Worm (Caenorhabditis elegans) whole organism, L1 larva: Measurements from ENCODE around the gene C09H10.9.

ENCODE experiments used
- C16A3.4 ChIP-seq: fragments of 150-350 bp; optimal IDR thresholded peaks from 2 replicates; lab custom pipeline; 2014; ENCODE audit warnings: missing biosample characterization, missing genetic modification characterization
- F16B12.6 ChIP-seq: fragments of 150-350 bp; optimal IDR thresholded peaks from 2 replicates; lab custom pipeline; 2014; ENCODE audit warnings: missing biosample characterization, missing genetic modification characterization
- alr-1 ChIP-seq: fragments of 200-800 bp; sonication (Bioruptor generic); optimal IDR thresholded peaks from 2 replicates; lab custom pipeline; 2018; ENCODE audit warnings: borderline replicate concordance, mild to moderate bottlenecking, missing genetic modification characterization, missing compliant biosample characterization
- aly-2 ChIP-seq: fragments of 150-350 bp; optimal IDR thresholded peaks from 2 replicates; lab custom pipeline; 2014; ENCODE audit warnings: missing biosample characterization, missing genetic modification characterization
- ceh-8 ChIP-seq: fragments of 200-800 bp; sonication (Bioruptor generic); optimal IDR thresholded peaks from 2 replicates; lab custom pipeline; 2018; ENCODE audit warnings: mild to moderate bottlenecking, missing genetic modification characterization, moderate library complexity, missing compliant biosample characterization
- ceh-88 ChIP-seq: fragments of 200-800 bp; sonication (Bioruptor generic); IDR thresholded peaks from 2 replicates; pipeline ENCODE4 v1.3.6; 2022; ENCODE audit warnings: missing genetic modification characterization, missing compliant biosample characterization
- ceh-90 ChIP-seq: sonication (generic microtip); optimal IDR thresholded peaks from 2 replicates; lab custom pipeline; 2016; ENCODE audit warnings: missing genetic modification characterization, missing compliant biosample characterization
- ces-1 ChIP-seq: fragments of 150-350 bp; optimal IDR thresholded peaks from 2 replicates; lab custom pipeline; 2014; ENCODE audit warnings: missing biosample characterization, missing genetic modification reagents, missing genetic modification characterization
- dpl-1 ChIP-seq, 3 experiments: fragments of 150-350 bp in 2 of 3; sonication (generic microtip) in 1 of 3; optimal IDR thresholded peaks; 2 replicates each; lab custom pipeline; 2014 to 2017; ENCODE audit warnings: missing biosample characterization in 3 of 3, missing genetic modification characterization in 3 of 3, missing genetic modification reagents in 3 of 3
- efl-3 ChIP-seq: fragments of 200-800 bp; sonication (Bioruptor generic); optimal IDR thresholded peaks from 2 replicates; lab custom pipeline; 2018; ENCODE audit warnings: mild to moderate bottlenecking, missing genetic modification characterization, missing compliant biosample characterization
- egl-27 ChIP-seq, 2 experiments: fragments of 150-350 bp in 1 of 2; sonication (generic microtip); optimal IDR thresholded peaks; 3 replicates each; lab custom pipeline; 2017 to 2018; ENCODE audit warnings: missing biosample characterization in 2 of 2, missing genetic modification characterization in 2 of 2, missing genetic modification reagents in 2 of 2
- elt-2 ChIP-seq: sonication (generic microtip); optimal IDR thresholded peaks from 2 replicates; lab custom pipeline; 2016; ENCODE audit warnings: missing genetic modification characterization, mild to moderate bottlenecking, inconsistent platforms, missing compliant biosample characterization, missing genetic modification reagents
- fkh-10 ChIP-seq: sonication (generic microtip); optimal IDR thresholded peaks from 2 replicates; lab custom pipeline; 2017; ENCODE audit warnings: missing biosample characterization, missing genetic modification reagents, missing genetic modification characterization
- fkh-4 ChIP-seq: sonication (generic microtip); optimal IDR thresholded peaks from 2 replicates; lab custom pipeline; 2016; ENCODE audit warnings: missing compliant biosample characterization, missing genetic modification characterization, borderline replicate concordance
- fkh-8 ChIP-seq: sonication (generic microtip); optimal IDR thresholded peaks from 2 replicates; lab custom pipeline; 2016; ENCODE audit warnings: mild to moderate bottlenecking, missing genetic modification characterization, missing compliant biosample characterization
- fos-1 ChIP-seq: fragments of 150-350 bp; optimal IDR thresholded peaks from 2 replicates; lab custom pipeline; 2014; ENCODE audit warnings: missing biosample characterization, missing genetic modification characterization
- grh-1 ChIP-seq: fragments of 200-800 bp; sonication (Bioruptor generic); IDR thresholded peaks from 2 replicates; pipeline ENCODE4 v1.3.6; 2022; ENCODE audit warnings: missing genetic modification reagents, missing genetic modification characterization, missing compliant biosample characterization
- hlh-4 ChIP-seq: sonication (generic microtip); optimal IDR thresholded peaks from 2 replicates; lab custom pipeline; 2016; ENCODE audit warnings: mild to moderate bottlenecking, missing genetic modification characterization, missing compliant biosample characterization
- irx-1 ChIP-seq: sonication (generic microtip); optimal IDR thresholded peaks from 2 replicates; lab custom pipeline; 2016; ENCODE audit warnings: missing genetic modification characterization, missing compliant biosample characterization
- isw-1 ChIP-seq: fragments of 200-800 bp; sonication (Bioruptor generic); IDR thresholded peaks from 2 replicates; pipeline ENCODE4 v1.3.6; 2022; ENCODE audit warnings: missing genetic modification characterization, missing compliant biosample characterization
- lin-39 ChIP-seq: fragments of 150-350 bp; optimal IDR thresholded peaks from 2 replicates; lab custom pipeline; 2014; ENCODE audit warnings: missing biosample characterization, missing genetic modification reagents, missing genetic modification characterization
- lsy-2 ChIP-seq, 2 experiments: fragments of 150-350 bp; optimal IDR thresholded peaks; 2 replicates each; lab custom pipeline; 2014; ENCODE audit warnings: missing biosample characterization in 2 of 2, missing genetic modification characterization in 2 of 2
- mdl-1 ChIP-seq, 2 experiments: fragments of 150-350 bp; optimal IDR thresholded peaks; 2 replicates each; lab custom pipeline; 2014 to 2017; ENCODE audit warnings: missing biosample characterization in 2 of 2, missing genetic modification characterization in 2 of 2, inconsistent platforms in 1 of 2
- nhr-12 ChIP-seq: sonication (generic microtip); optimal IDR thresholded peaks from 2 replicates; lab custom pipeline; 2017; ENCODE audit warnings: missing biosample characterization, missing genetic modification characterization
- nhr-20 ChIP-seq: sonication (generic microtip); optimal IDR thresholded peaks from 2 replicates; lab custom pipeline; 2016; ENCODE audit warnings: mild to moderate bottlenecking, missing genetic modification characterization, missing compliant biosample characterization
- nhr-237 ChIP-seq: fragments of 150-350 bp; optimal IDR thresholded peaks from 2 replicates; lab custom pipeline; 2014; ENCODE audit warnings: missing biosample characterization, missing genetic modification characterization
- nhr-28 ChIP-seq: fragments of 150-350 bp; optimal IDR thresholded peaks from 2 replicates; lab custom pipeline; 2014; ENCODE audit warnings: missing biosample characterization, missing genetic modification characterization
- nhr-71 ChIP-seq: sonication (generic microtip); optimal IDR thresholded peaks from 2 replicates; lab custom pipeline; 2016; ENCODE audit warnings: mild to moderate bottlenecking, missing genetic modification characterization, moderate library complexity, missing compliant biosample characterization
- nhr-77 ChIP-seq: fragments of 150-350 bp; optimal IDR thresholded peaks from 2 replicates; lab custom pipeline; 2014; ENCODE audit warnings: missing biosample characterization, missing genetic modification characterization
- nhr-85 ChIP-seq: sonication (generic microtip); peaks from one replicate; lab custom pipeline; 2016; ENCODE audit warnings: missing genetic modification characterization, inconsistent platforms, missing compliant biosample characterization
- nhr-90 ChIP-seq: sonication (generic microtip); optimal IDR thresholded peaks from 2 replicates; lab custom pipeline; 2016; ENCODE audit warnings: mild to moderate bottlenecking, missing genetic modification characterization, missing compliant biosample characterization; ENCODE audit not compliant: poor library complexity
- pag-3 ChIP-seq: sonication (generic microtip); optimal IDR thresholded peaks from 2 replicates; lab custom pipeline; 2017; ENCODE audit warnings: missing genetic modification characterization, mild to moderate bottlenecking, missing compliant biosample characterization, antibody characterized with exemption, borderline replicate concordance; ENCODE audit not compliant: insufficient read depth
- pax-3 ChIP-seq: fragments of 200-800 bp; sonication (Bioruptor generic); optimal IDR thresholded peaks from 2 replicates; lab custom pipeline; 2018; ENCODE audit warnings: mild to moderate bottlenecking, missing genetic modification characterization, moderate library complexity, missing compliant biosample characterization
- pqm-1 ChIP-seq: sonication (generic microtip); optimal IDR thresholded peaks from 3 replicates; lab custom pipeline; 2017; ENCODE audit warnings: missing biosample characterization, missing genetic modification characterization
- rnt-1 ChIP-seq: sonication (generic microtip); optimal IDR thresholded peaks from 2 replicates; lab custom pipeline; 2016; ENCODE audit warnings: mild to moderate bottlenecking, missing genetic modification characterization, moderate library complexity, missing compliant biosample characterization
- skn-1 ChIP-seq: fragments of 150-350 bp; optimal IDR thresholded peaks from 2 replicates; lab custom pipeline; 2014; ENCODE audit warnings: missing biosample characterization, missing genetic modification characterization
- snpc-4 ChIP-seq: fragments of 150-350 bp; optimal IDR thresholded peaks from 2 replicates; lab custom pipeline; 2014; ENCODE audit warnings: missing biosample characterization, missing genetic modification characterization
- sptf-1 ChIP-seq: fragments of 150-350 bp; optimal IDR thresholded peaks from 2 replicates; lab custom pipeline; 2014; ENCODE audit warnings: missing biosample characterization, missing genetic modification characterization
- sup-37 ChIP-seq: fragments of 200-800 bp; sonication (Bioruptor generic); optimal IDR thresholded peaks from 2 replicates; lab custom pipeline; 2018; ENCODE audit warnings: mild to moderate bottlenecking, missing genetic modification characterization, missing compliant biosample characterization
- swsn-7 ChIP-seq: sonication (generic microtip); optimal IDR thresholded peaks from 2 replicates; lab custom pipeline; 2016; ENCODE audit warnings: missing genetic modification characterization, missing compliant biosample characterization
- tbx-2 ChIP-seq: sonication (generic microtip); optimal IDR thresholded peaks from 2 replicates; lab custom pipeline; 2016; ENCODE audit warnings: missing genetic modification characterization, missing compliant biosample characterization
- unc-130 ChIP-seq: fragments of 150-350 bp; optimal IDR thresholded peaks from 2 replicates; lab custom pipeline; 2017; ENCODE audit warnings: missing biosample characterization, missing genetic modification characterization, inconsistent platforms
- unc-30 ChIP-seq: sonication (generic microtip); optimal IDR thresholded peaks from 2 replicates; lab custom pipeline; 2017; ENCODE audit warnings: missing biosample characterization, missing genetic modification characterization
- unc-62 ChIP-seq: fragments of 150-350 bp; optimal IDR thresholded peaks from 2 replicates; lab custom pipeline; 2014; ENCODE audit warnings: missing biosample characterization, missing genetic modification reagents, missing genetic modification characterization
- unc-86 ChIP-seq: sonication (generic microtip); optimal IDR thresholded peaks from 2 replicates; lab custom pipeline; 2016; ENCODE audit warnings: missing genetic modification characterization, missing compliant biosample characterization
- unc-98 ChIP-seq: fragments of 200-800 bp; sonication (Bioruptor generic); IDR thresholded peaks from 2 replicates; pipeline ENCODE4 v1.3.6; 2022; ENCODE audit warnings: missing genetic modification characterization, missing compliant biosample characterization
- vab-15 ChIP-seq: sonication (generic microtip); optimal IDR thresholded peaks from 2 replicates; lab custom pipeline; 2017; ENCODE audit warnings: missing genotype, mild to moderate bottlenecking, missing genetic modification characterization, missing compliant biosample characterization
- xbp-1 ChIP-seq: sonication (generic microtip); optimal IDR thresholded peaks from 2 replicates; lab custom pipeline; 2016; ENCODE audit warnings: missing genetic modification characterization, missing compliant biosample characterization
- zag-1 ChIP-seq: fragments of 150-350 bp; optimal IDR thresholded peaks from 2 replicates; lab custom pipeline; 2014; ENCODE audit warnings: missing biosample characterization, missing genetic modification characterization
- zip-4 ChIP-seq: fragments of 200-800 bp; sonication (Bioruptor generic); optimal IDR thresholded peaks from 2 replicates; lab custom pipeline; 2018; ENCODE audit warnings: mild to moderate bottlenecking, missing genetic modification characterization, moderate library complexity, missing compliant biosample characterization
- ztf-11 ChIP-seq, 2 experiments: sonication (generic microtip); optimal IDR thresholded peaks; 2 replicates each; lab custom pipeline; 2016 to 2017; ENCODE audit warnings: missing genetic modification characterization in 2 of 2, missing biosample characterization in 1 of 2, missing compliant biosample characterization in 1 of 2
- ztf-4 ChIP-seq: fragments of 150-350 bp; optimal IDR thresholded peaks from 2 replicates; lab custom pipeline; 2014; ENCODE audit warnings: missing biosample characterization, missing genetic modification characterization

C09H10.9 gene

DNA sequence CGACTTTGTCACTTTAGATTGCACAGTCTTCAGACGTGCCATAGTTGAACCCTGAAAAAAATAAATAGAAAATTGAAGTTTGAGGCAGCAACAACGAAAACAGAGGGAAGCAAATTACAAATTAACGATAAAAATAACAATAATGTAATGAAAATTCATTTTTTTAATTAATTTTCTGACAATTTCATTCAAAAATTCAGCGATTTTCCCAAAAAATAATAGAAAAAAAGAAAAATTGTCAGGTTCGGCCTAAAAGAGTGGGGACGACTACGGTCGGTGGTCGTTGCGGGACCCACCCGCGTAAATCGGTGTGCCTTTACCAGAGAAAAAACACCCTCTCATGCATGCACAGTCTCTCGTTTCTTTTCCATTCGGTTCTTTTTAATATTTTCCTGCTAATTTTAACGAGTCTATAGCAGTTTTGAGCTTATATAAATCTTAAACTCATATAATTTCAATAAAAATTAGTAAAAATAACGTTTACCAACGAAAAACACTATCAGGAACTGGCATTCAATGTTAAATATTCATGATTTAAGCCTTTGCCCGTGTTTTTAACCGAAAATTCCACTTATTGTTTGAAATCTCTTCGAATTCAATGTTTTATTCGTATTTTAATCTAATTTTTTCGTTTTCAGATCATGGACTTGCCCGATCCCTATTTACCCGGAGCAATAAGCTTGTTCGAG, 22.2 kb downstream of the C09H10.9 start, which contains the start of the genes rps-9 and lsm-1 (continued):
- TF ChIP-seq skn-1 (peak; percentile 86), alr-1 (no peak), fos-1 (tag; lab: Kevin White, UChicago) (peak; percentile 42), ceh-90 (tag; lab: Kevin White, UChicago) (no peak), fkh-10 (GFP tag; lab: Kevin White, UChicago) (no peak), xbp-1 (tag; lab: Kevin White, UChicago) (peak; percentile 52), ztf-11 (tag; optimal IDR thresholded peaks at IDR 0.05; lab: Kevin White, UChicago) (no peak), nhr-20 (peak; percentile 63), hlh-4 (no peak), swsn-7 (peak; percentile 68), unc-62 (GFP tag; lab: Kevin White, UChicago) (no peak), dpl-1 (GFP tag; optimal IDR thresholded peaks at IDR 0.05; lab: Kevin White, UChicago) (peak; percentile 70 to 78 (median 74)), C16A3.4 (tag; lab: Kevin White, UChicago) (peak; percentile 75), aly-2 (no peak), isw-1 (GFP tag; lab: Robert Waterston, UW) (peak; percentile 76), lin-39 (no peak), pax-3 (tag; lab: Kevin White, UChicago) (no peak), nhr-12 (tag; lab: Kevin White, UChicago) (no peak), pag-3 (no peak), irx-1 (tag; lab: Kevin White, UChicago) (no peak), F16B12.6 (tag; lab: Kevin White, UChicago) (peak; percentile 46), egl-27 (tag; optimal IDR thresholded peaks at IDR 0.05; lab: Kevin White, UChicago) (no peak), snpc-4 (tag; lab: Kevin White, UChicago) (peak; percentile 38), unc-30 (no peak), nhr-90 (tag; lab: Kevin White, UChicago) (peak; percentile 29), zip-4 (no peak), ceh-8 (no peak), fkh-8 (tag; lab: Kevin White, UChicago) (peak; percentile 45), rnt-1 (tag; lab: Kevin White, UChicago) (peak; percentile 75), tbx-2 (tag; lab: Kevin White, UChicago) (peak; percentile 48), zag-1 (no peak), sup-37 (GFP tag; lab: Kevin White, UChicago) (no peak), nhr-237 (peak; percentile 52), efl-3 (GFP tag; lab: Kevin White, UChicago) (no peak), pqm-1 (tag; lab: Kevin White, UChicago) (no peak), nhr-71 (tag; lab: Kevin White, UChicago) (peak; percentile 75), nhr-85 (no peak), unc-86 (tag; lab: Kevin White, UChicago) (peak; percentile 22), lsy-2 (tag; optimal IDR thresholded peaks at IDR 0.05; lab: Kevin White, UChicago) (peak; percentile 94 to 98), elt-2 (tag; lab: Kevin White, UChicago) (no peak), unc-98 (GFP tag; lab: Robert Waterston, UW) (no peak), unc-130 (tag; lab: Kevin White, UChicago) (peak; percentile 33), fkh-4 (no peak), vab-15 (tag; lab: Kevin White, UChicago) (no peak), nhr-77 (tag; lab: Kevin White, UChicago) (peak; percentile 58), grh-1 (no peak), ceh-88 (GFP tag; lab: Robert Waterston, UW) (no peak), ces-1 (GFP tag; lab: Kevin White, UChicago) (no peak), sptf-1 (tag; lab: Kevin White, UChicago) (no peak), mdl-1 (tag; optimal IDR thresholded peaks at IDR 0.05; lab: Kevin White, UChicago) (peak in 1 of 2 experiments; percentile 8), ztf-4 (tag; lab: Kevin White, UChicago) (no peak), nhr-28 (tag; lab: Kevin White, UChicago) (no peak)
